Fruit fly (Drosophila melanogaster) whole organism, prepupa: ENCODE results near the gene Polr3A.

Source experiments
- CG10631 ChIP-seq: fragments of 200-800 bp; sonication (Bioruptor generic); optimal IDR thresholded peaks from 2 replicates; lab custom pipeline; 2016; ENCODE audit warnings: missing biosample characterization, missing genetic modification characterization
- CG15336 ChIP-seq: fragments of 200-800 bp; sonication (Bioruptor generic); IDR thresholded peaks from 2 replicates; pipeline ENCODE4 v1.3.6; 2022; ENCODE audit warnings: missing biosample characterization, missing genetic modification characterization
- CG34406 ChIP-seq: fragments of 200-800 bp; sonication (Bioruptor generic); optimal IDR thresholded peaks from 3 replicates; lab custom pipeline; 2016; ENCODE audit warnings: missing biosample characterization, missing genetic modification characterization
- CG3919 ChIP-seq: fragments of 200-800 bp; sonication (Bioruptor generic); optimal IDR thresholded peaks from 3 replicates; lab custom pipeline; 2016; ENCODE audit warnings: missing biosample characterization, missing genetic modification characterization
- CG6792 ChIP-seq: fragments of 200-800 bp; sonication (Bioruptor generic); optimal IDR thresholded peaks from 3 replicates; lab custom pipeline; 2016; ENCODE audit warnings: missing biosample characterization, missing genetic modification characterization
- CG6854 ChIP-seq: fragments of 200-800 bp; sonication (Bioruptor generic); optimal IDR thresholded peaks from 2 replicates; lab custom pipeline; 2017; ENCODE audit warnings: missing biosample characterization, mild to moderate bottlenecking, missing genetic modification characterization
- CG7368 ChIP-seq: fragments of 200-800 bp; sonication (Bioruptor generic); optimal IDR thresholded peaks from 3 replicates; lab custom pipeline; 2016; ENCODE audit warnings: missing biosample characterization, missing genetic modification characterization
- Eip75B ChIP-seq: fragments of 200-800 bp; sonication (Bioruptor generic); optimal IDR thresholded peaks from 3 replicates; lab custom pipeline; 2016; ENCODE audit warnings: missing biosample characterization, missing genetic modification characterization
- Gug ChIP-seq: fragments of 200-800 bp; sonication (Bioruptor generic); IDR thresholded peaks from 2 replicates; pipeline ENCODE4 v1.3.6; 2022; ENCODE audit warnings: missing biosample characterization, missing genetic modification characterization
- Smox ChIP-seq: fragments of 200-800 bp; sonication (Bioruptor generic); optimal IDR thresholded peaks from 3 replicates; lab custom pipeline; 2016; ENCODE audit warnings: missing biosample characterization, missing genetic modification characterization
- Sox102F ChIP-seq: fragments of 200-800 bp; sonication (Bioruptor generic); optimal IDR thresholded peaks from 2 replicates; lab custom pipeline; 2016; ENCODE audit warnings: missing biosample characterization, mild to moderate bottlenecking, missing genetic modification characterization
- Sox15 ChIP-seq: fragments of 200-800 bp; sonication (Bioruptor generic); optimal IDR thresholded peaks from 3 replicates; lab custom pipeline; 2016; ENCODE audit warnings: missing biosample characterization, missing genetic modification characterization
- achi ChIP-seq: fragments of 200-800 bp; sonication (Bioruptor generic); optimal IDR thresholded peaks from 3 replicates; lab custom pipeline; 2016; ENCODE audit warnings: missing biosample characterization, missing genetic modification characterization

DNA sequence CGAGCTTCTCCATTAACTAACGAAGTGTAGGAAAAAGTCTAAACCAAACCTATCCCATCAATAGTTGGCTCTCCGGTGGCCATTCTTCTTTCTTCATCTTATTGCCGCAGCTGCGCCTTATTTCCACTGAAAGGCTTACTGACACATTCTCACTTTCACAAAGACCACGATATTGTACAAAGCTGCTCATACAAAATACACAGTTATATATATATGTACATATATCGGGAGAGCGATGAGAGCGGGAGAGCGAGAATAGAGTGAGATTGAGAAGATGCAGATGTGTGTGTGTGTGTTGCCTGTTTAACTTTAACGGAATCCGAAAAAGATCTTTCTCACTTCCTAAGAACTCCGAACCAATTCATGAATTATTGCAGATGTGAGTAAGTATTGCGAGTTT lies 50.5 kb downstream of the Polr3A start:
- TF ChIP-seq CG6854 (GFP tag; lab: Kevin White, UChicago) (peak; percentile 25), Eip75B (GFP tag; lab: Kevin White, UChicago) (no peak), CG3919 (GFP tag; lab: Kevin White, UChicago) (no peak), CG6792 (GFP tag; lab: Kevin White, UChicago) (no peak), Gug (GFP tag; lab: Robert Waterston, UW) (no peak), CG7368 (GFP tag; lab: Kevin White, UChicago) (no peak), CG15336 (GFP tag; lab: Robert Waterston, UW) (no peak), Sox15 (no peak), Sox102F (GFP tag; lab: Kevin White, UChicago) (peak; percentile 8), Smox (no peak), achi (GFP tag; lab: Kevin White, UChicago) (no peak), CG34406 (GFP tag; lab: Kevin White, UChicago) (no peak), CG10631 (no peak)
